Worm (Caenorhabditis elegans): ENCODE data around the gene vit-5.

The vit-5 gene

DNA sequence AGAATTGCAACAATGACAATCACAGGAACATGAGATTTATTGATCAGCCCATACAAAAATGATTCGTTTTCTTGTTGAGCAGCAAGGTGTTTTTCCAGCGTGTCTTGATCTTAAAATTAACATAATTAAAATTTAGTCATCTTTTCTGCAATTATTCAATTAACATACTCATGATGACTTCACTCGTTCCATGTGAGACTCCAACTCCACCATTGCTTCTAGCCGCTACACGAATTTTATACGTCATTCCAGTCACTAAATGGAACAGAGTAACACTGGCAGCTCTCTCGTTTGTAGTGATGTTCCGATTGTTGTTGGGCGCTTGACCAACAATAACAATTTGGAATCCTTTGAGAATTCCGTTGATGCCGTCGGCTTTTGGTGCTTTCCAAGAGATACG is 50.6 kb downstream of the vit-5 start:
- no peak for TF ChIP-seq sea-2 (GFP tag; optimal IDR thresholded peaks at IDR 0.05)

DNA sequence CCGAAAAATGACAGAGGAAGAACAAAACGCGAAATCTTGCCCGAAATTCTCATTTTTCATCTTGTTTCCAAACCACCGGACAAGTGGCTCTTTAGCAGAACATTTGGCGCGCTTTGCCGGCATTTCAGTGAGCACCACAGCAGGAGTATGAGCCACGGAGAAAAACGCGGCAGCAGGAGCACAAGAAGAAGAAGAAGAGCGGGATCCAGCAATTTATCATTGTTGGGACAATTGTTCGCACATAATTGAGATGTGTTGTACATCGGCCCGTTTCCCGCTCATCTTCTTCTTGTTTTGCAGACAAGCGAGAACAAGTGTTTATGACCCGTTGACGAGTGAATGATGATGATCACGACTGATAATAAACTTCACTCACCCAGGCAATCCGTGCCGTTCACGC is 52.3 kb downstream of the vit-5 start:
- TF ChIP-seq nfya-1 (tag; optimal IDR thresholded peaks at IDR 0.05; ENCODE audit: insufficient read depth) (peak; percentile 50), unc-62 (GFP tag; optimal IDR thresholded peaks at IDR 0.05) (peak; percentile 43), lin-39 (tag; optimal IDR thresholded peaks at IDR 0.05) (peak; percentile 93), nhr-67 (tag; optimal IDR thresholded peaks at IDR 0.05) (no peak), egl-5 (tag; optimal IDR thresholded peaks at IDR 0.05) (peak; percentile 61)

Measured in whole organism, L3 larva.